Fruit fly (Drosophila melanogaster): ENCODE measurements around the gene Srg3.

- TF ChIP-seq pan (optimal IDR thresholded peaks at IDR 0.05) (no peak), br (GFP tag; optimal IDR thresholded peaks at IDR 0.05) (no peak), lola (GFP tag; optimal IDR thresholded peaks at IDR 0.05) (no peak), Hnf4 (GFP tag; optimal IDR thresholded peaks at IDR 0.05) (no peak), ey (GFP tag; optimal IDR thresholded peaks at IDR 0.05) (no peak), sv (GFP tag; optimal IDR thresholded peaks at IDR 0.05) (no peak), usp (GFP tag; optimal IDR thresholded peaks at IDR 0.05) (no peak)
Observed at dm6 chr3L:9435831-9436230, 7.2 kb upstream of the Srg3 start.

Measured in whole organism, wandering third instar larva.